Fruit fly (Drosophila melanogaster): ENCODE results near the gene RhoGAP92B.
A peak's percentile ranks its signal among the peaks of the same experiment; 100 is the strongest.

RhoGAP92B gene

dm6 chr3R:19875118-19875887, 29.7 kb upstream of the RhoGAP92B start, which contains the start of gene Mrp5 (continued):
- no peak for TF ChIP-seq CG33557 (GFP tag; optimal IDR thresholded peaks at IDR 0.05)
- peak; percentile 39 for TF ChIP-seq CG12391 (tag; optimal IDR thresholded peaks at IDR 0.05)
- peak; percentile 11 for TF ChIP-seq Bteb2 (GFP tag; optimal IDR thresholded peaks at IDR 0.05)
- peak; percentile 26 for TF ChIP-seq CG3281 (GFP tag; optimal IDR thresholded peaks at IDR 0.05)
- TF ChIP-seq ap (GFP tag; IDR thresholded peaks at IDR 0.05) = peak; percentile 28; the same call in 1 of the 2 replicates
- TF ChIP-seq CG9876 (GFP tag; optimal IDR thresholded peaks at IDR 0.05) = no peak
- peak; percentile 91 for TF ChIP-seq sr (GFP tag; IDR thresholded peaks at IDR 0.05)
- TF ChIP-seq bowl (GFP tag; IDR thresholded peaks at IDR 0.05) = no peak
- no peak for TF ChIP-seq shn (GFP tag; optimal IDR thresholded peaks at IDR 0.05)
- TF ChIP-seq stwl (tag; optimal IDR thresholded peaks at IDR 0.05) = no peak
- TF ChIP-seq dimm (GFP tag; IDR thresholded peaks at IDR 0.05) = no peak
- peak; percentile 5 for TF ChIP-seq org-1 (GFP tag; optimal IDR thresholded peaks at IDR 0.05)
- no peak for TF ChIP-seq toy (GFP tag; IDR thresholded peaks at IDR 0.05)
- peak; percentile 30 for TF ChIP-seq CG4424 (GFP tag; optimal IDR thresholded peaks at IDR 0.05)
- TF ChIP-seq Fer2 (tag; optimal IDR thresholded peaks at IDR 0.05) = peak; percentile 10
- peak; percentile 13 for TF ChIP-seq CG8924 (tag; optimal IDR thresholded peaks at IDR 0.05)
- 0 out of 2 replicates have a peak, but pooled peaks have one; percentile 28 for TF ChIP-seq wdn (GFP tag; IDR thresholded peaks at IDR 0.05)
- peak; percentile 73 for TF ChIP-seq Ets65A (GFP tag)
- TF ChIP-seq CG7963 (GFP tag; IDR thresholded peaks at IDR 0.05; ENCODE audit: partially characterized antibody) = no peak
- no peak for TF ChIP-seq Poxn (GFP tag; IDR thresholded peaks at IDR 0.05)
- peak; percentile 15; the same call in 1 of the 2 replicates for TF ChIP-seq Atf6 (GFP tag; IDR thresholded peaks at IDR 0.05)
- TF ChIP-seq bcd (GFP tag; optimal IDR thresholded peaks at IDR 0.05) = peak; percentile 15
- TF ChIP-seq Dad (GFP tag; optimal IDR thresholded peaks at IDR 0.05) = no peak
- TF ChIP-seq CG5245 (GFP tag; optimal IDR thresholded peaks at IDR 0.05) = no peak
- TF ChIP-seq CG32532 (GFP tag; IDR thresholded peaks at IDR 0.05) = peak; percentile 72
- peak; percentile 52 for TF ChIP-seq Ptx1 (GFP tag; IDR thresholded peaks at IDR 0.05)
- TF ChIP-seq CG31365 (tag; optimal IDR thresholded peaks at IDR 0.05) = no peak
- peak; percentile 11 for TF ChIP-seq Oli (tag; optimal IDR thresholded peaks at IDR 0.05)
- no peak for TF ChIP-seq dm (GFP tag; optimal IDR thresholded peaks at IDR 0.05)
- peak; percentile 6 for TF ChIP-seq NK7.1 (GFP tag; optimal IDR thresholded peaks at IDR 0.05)
- TF ChIP-seq CG5953 (GFP tag; IDR thresholded peaks at IDR 0.05) = peak; percentile 62
- peak; percentile 26 for TF ChIP-seq CG12659 (GFP tag; optimal IDR thresholded peaks at IDR 0.05)
- TF ChIP-seq sim (GFP tag; IDR thresholded peaks at IDR 0.05) = 0 out of 2 replicates have a peak, but pooled peaks have one; percentile 49
- TF ChIP-seq Sox100B (GFP tag; optimal IDR thresholded peaks at IDR 0.05) = peak; percentile 41
- peak; percentile 53; the same call in 1 of the 2 replicates for TF ChIP-seq CG14014 (GFP tag; IDR thresholded peaks at IDR 0.05)
- peak; percentile 52 for TF ChIP-seq Hmr (GFP tag; optimal IDR thresholded peaks at IDR 0.05)
- peak; percentile 75 for TF ChIP-seq onecut (GFP tag; IDR thresholded peaks at IDR 0.05)
- TF ChIP-seq seq (GFP tag; IDR thresholded peaks at IDR 0.05) = no peak
- no peak for TF ChIP-seq pum (GFP tag; optimal IDR thresholded peaks at IDR 0.05)
- TF ChIP-seq nmo (GFP tag; optimal IDR thresholded peaks at IDR 0.05) = peak; percentile 41
- TF ChIP-seq CG11093 (GFP tag; IDR thresholded peaks at IDR 0.05) = peak; percentile 54; the same call in 2 of the 3 replicates
- no peak for TF ChIP-seq Nf-YC (tag; optimal IDR thresholded peaks at IDR 0.05)
- peak; percentile 38 for TF ChIP-seq ind (GFP tag; optimal IDR thresholded peaks at IDR 0.05)
- TF ChIP-seq Antp (GFP tag; optimal IDR thresholded peaks at IDR 0.05) = no peak
- TF ChIP-seq CG18764 (GFP tag; optimal IDR thresholded peaks at IDR 0.05) = no peak
- TF ChIP-seq ro (GFP tag; IDR thresholded peaks at IDR 0.05) = no peak
- peak; percentile 12 for TF ChIP-seq CG9609 (GFP tag; optimal IDR thresholded peaks at IDR 0.05)
- TF ChIP-seq ATbp (GFP tag; optimal IDR thresholded peaks at IDR 0.05) = peak; percentile 54
- TF ChIP-seq slbo (GFP tag; IDR thresholded peaks at IDR 0.05) = peak; percentile 80
- peak; percentile 32 for TF ChIP-seq CG15514 (GFP tag; optimal IDR thresholded peaks at IDR 0.05)
- TF ChIP-seq CG7357 (GFP tag; IDR thresholded peaks at IDR 0.05) = no peak

Measured in whole organism, embryonic.